Fruit fly (Drosophila melanogaster): ENCODE results near the gene cmpy.

- TF ChIP-seq sage (GFP tag; optimal IDR thresholded peaks at IDR 0.05) (no peak), Hr78 (GFP tag; optimal IDR thresholded peaks at IDR 0.05) (no peak), OdsH (GFP tag; optimal IDR thresholded peaks at IDR 0.05) (no peak)
These were observed 42.5 kb downstream of the cmpy start for dm6 chr3L:20676468-20676867.
